Fruit fly (Drosophila melanogaster) whole organism, embryonic: ENCODE data around the gene scpr-B.

ENCODE experiments used
- ATbp ChIP-seq: fragments of 200-800 bp; sonication (Bioruptor generic); optimal IDR thresholded peaks from 2 replicates; lab custom pipeline; 2017; ENCODE audit warnings: missing biosample characterization, mild to moderate bottlenecking, missing genetic modification characterization, missing genetic modification reagents
- C15 ChIP-seq: fragments of 200-800 bp; sonication (Bioruptor generic); IDR thresholded peaks from 3 replicates; pipeline ENCODE4 v1.3.6; 2022; ENCODE audit warnings: missing biosample characterization, missing genetic modification characterization
- CG10267 ChIP-seq: fragments of 200-800 bp; sonication (Bioruptor generic); optimal IDR thresholded peaks from 2 replicates; lab custom pipeline; 2018; ENCODE audit warnings: missing biosample characterization, mild to moderate bottlenecking, missing genetic modification characterization, moderate library complexity
- CG12299 ChIP-seq: fragments of 200-800 bp; sonication (Bioruptor generic); optimal IDR thresholded peaks from 2 replicates; lab custom pipeline; 2018; ENCODE audit warnings: missing biosample characterization, mild to moderate bottlenecking, missing genetic modification characterization
- CG14014 ChIP-seq: fragments of 200-800 bp; sonication (Bioruptor generic); IDR thresholded peaks from 2 replicates; pipeline ENCODE4 v1.3.6; 2022; ENCODE audit warnings: missing biosample characterization, missing genetic modification characterization
- CG17829 ChIP-seq: fragments of 200-800 bp; optimal IDR thresholded peaks from 2 replicates; lab custom pipeline; 2019; ENCODE audit warnings: missing biosample characterization, mild to moderate bottlenecking, missing genetic modification characterization, moderate library complexity
- CG1792 ChIP-seq: fragments of 200-800 bp; sonication (Bioruptor generic); optimal IDR thresholded peaks from 2 replicates; lab custom pipeline; 2016; ENCODE audit warnings: missing biosample characterization, missing genetic modification characterization
- CG18599 ChIP-seq: fragments of 200-800 bp; sonication (Bioruptor generic); optimal IDR thresholded peaks from 3 replicates; lab custom pipeline; 2017; ENCODE audit warnings: missing biosample characterization, missing genetic modification characterization, mild to moderate bottlenecking, moderate library complexity, missing genetic modification reagents
- CG31224 ChIP-seq: fragments of 200-800 bp; sonication (Bioruptor generic); IDR thresholded peaks from 2 replicates; pipeline ENCODE4 v1.3.6; 2022; ENCODE audit warnings: missing biosample characterization, missing genetic modification characterization
- CG3163 ChIP-seq: fragments of 200-800 bp; sonication (Bioruptor generic); optimal IDR thresholded peaks from 3 replicates; lab custom pipeline; 2016; ENCODE audit warnings: missing biosample characterization, missing genetic modification characterization
- CG32767 ChIP-seq: fragments of 200-800 bp; sonication (Bioruptor generic); IDR thresholded peaks from 2 replicates; pipeline ENCODE4 v1.3.6; 2022; ENCODE audit warnings: missing biosample characterization, missing genetic modification characterization
- CG33557 ChIP-seq: fragments of 200-800 bp; sonication (Bioruptor generic); optimal IDR thresholded peaks from 2 replicates; lab custom pipeline; 2019; ENCODE audit warnings: missing biosample characterization, mild to moderate bottlenecking, missing genetic modification characterization, moderate library complexity
- CG4854 ChIP-seq: fragments of 200-800 bp; sonication (Bioruptor generic); optimal IDR thresholded peaks from 2 replicates; lab custom pipeline; 2016; ENCODE audit warnings: missing biosample characterization, missing genetic modification characterization, inconsistent platforms
- CG6272 ChIP-seq: fragments of 200-800 bp; sonication (Bioruptor generic); IDR thresholded peaks from 2 replicates; pipeline ENCODE4 v1.3.6; 2022; ENCODE audit warnings: missing biosample characterization, missing genetic modification characterization
- CG6683 ChIP-seq: fragments of 200-800 bp; sonication (Bioruptor generic); optimal IDR thresholded peaks from 2 replicates; lab custom pipeline; 2017; ENCODE audit warnings: missing biosample characterization, mild to moderate bottlenecking, missing genetic modification characterization, missing genetic modification reagents
- CG8359 ChIP-seq: fragments of 200-800 bp; sonication (Bioruptor generic); optimal IDR thresholded peaks from 2 replicates; lab custom pipeline; 2017; ENCODE audit warnings: missing biosample characterization, mild to moderate bottlenecking, missing genetic modification characterization, borderline replicate concordance
- CG8478 ChIP-seq: fragments of >200 bp; optimal IDR thresholded peaks from 2 replicates; lab custom pipeline; 2018
- CG9609 ChIP-seq: fragments of 200-800 bp; sonication (Bioruptor generic); optimal IDR thresholded peaks from 3 replicates; lab custom pipeline; 2016; ENCODE audit warnings: missing biosample characterization, missing genetic modification characterization
- CG9876 ChIP-seq: fragments of 200-800 bp; sonication (Bioruptor generic); optimal IDR thresholded peaks from 2 replicates; lab custom pipeline; 2016; ENCODE audit warnings: missing biosample characterization, missing genetic modification characterization
- CrebB ChIP-seq: fragments of 200-800 bp; sonication (Bioruptor generic); optimal IDR thresholded peaks from 3 replicates; lab custom pipeline; 2018; ENCODE audit warnings: missing biosample characterization, mild to moderate bottlenecking, missing genetic modification characterization
- D19A ChIP-seq: fragments of 200-800 bp; optimal IDR thresholded peaks from 3 replicates; lab custom pipeline; 2019; ENCODE audit warnings: missing biosample characterization, mild to moderate bottlenecking, missing genetic modification characterization, moderate library complexity
- Dfd ChIP-seq, 2 experiments: fragments of >200 bp; optimal IDR thresholded peaks; 2 replicates each; lab custom pipeline; 2017; ENCODE audit warnings: missing biosample characterization in 2 of 2, missing genetic modification characterization in 2 of 2
- GATAe ChIP-seq: fragments of 200-800 bp; sonication (Bioruptor generic); conservative IDR thresholded peaks from 2 replicates; pipeline ENCODE4 v1.3.6; 2022; ENCODE audit warnings: missing biosample characterization, missing genetic modification characterization
- HLHmδ ChIP-seq: fragments of 200-800 bp; sonication (Bioruptor generic); optimal IDR thresholded peaks from 2 replicates; lab custom pipeline; 2018; ENCODE audit warnings: missing biosample characterization, mild to moderate bottlenecking, missing genetic modification characterization, moderate library complexity
- Hmx ChIP-seq: fragments of 200-800 bp; sonication (Bioruptor generic); optimal IDR thresholded peaks from 2 replicates; lab custom pipeline; 2016; ENCODE audit warnings: missing biosample characterization, missing genetic modification characterization
- Hr3 ChIP-seq: fragments of 200-800 bp; sonication (Bioruptor generic); optimal IDR thresholded peaks from 3 replicates; lab custom pipeline; 2016; ENCODE audit warnings: missing biosample characterization, missing genetic modification characterization
- Lhr ChIP-seq: fragments of 200-800 bp; sonication (Bioruptor generic); optimal IDR thresholded peaks from 3 replicates; lab custom pipeline; 2017; ENCODE audit warnings: mild to moderate bottlenecking, missing biosample characterization, missing genetic modification reagents, missing genetic modification characterization
- Max ChIP-seq: fragments of 200-800 bp; sonication (Bioruptor generic); optimal IDR thresholded peaks from 2 replicates; lab custom pipeline; 2016; ENCODE audit warnings: missing biosample characterization, mild to moderate bottlenecking, missing genetic modification characterization
- NC2α ChIP-seq: fragments of 200-800 bp; sonication (Bioruptor generic); optimal IDR thresholded peaks from 2 replicates; lab custom pipeline; 2016; ENCODE audit warnings: missing biosample characterization, missing genetic modification characterization
- NK7.1 ChIP-seq: fragments of 200-800 bp; sonication (Bioruptor generic); optimal IDR thresholded peaks from 3 replicates; lab custom pipeline; 2016; ENCODE audit warnings: missing biosample characterization, missing genetic modification characterization
- Oli ChIP-seq: fragments of 200-800 bp; sonication (Bioruptor generic); optimal IDR thresholded peaks from 2 replicates; lab custom pipeline; 2018; ENCODE audit warnings: missing biosample characterization, mild to moderate bottlenecking, missing genetic modification characterization, moderate library complexity
- Pdp1 ChIP-seq, 2 experiments: fragments of 200-800 bp; sonication (Bioruptor generic); optimal IDR thresholded peaks; 3 replicates each; lab custom pipeline; 2016; ENCODE audit warnings: missing biosample characterization in 2 of 2, missing genetic modification characterization in 2 of 2, mild to moderate bottlenecking in 1 of 2, moderate library complexity in 1 of 2
- Sox102F ChIP-seq: fragments of 200-800 bp; sonication (Bioruptor generic); optimal IDR thresholded peaks from 2 replicates; lab custom pipeline; 2018; ENCODE audit warnings: missing biosample characterization, mild to moderate bottlenecking, missing genetic modification characterization, moderate library complexity
- aop ChIP-seq: fragments of 200-800 bp; sonication (Bioruptor generic); IDR thresholded peaks from 2 replicates; pipeline ENCODE4 v1.3.6; 2022; ENCODE audit warnings: missing biosample characterization, missing genetic modification characterization
- ase ChIP-seq: fragments of 200-800 bp; sonication (Bioruptor generic); IDR thresholded peaks from 3 replicates; pipeline ENCODE4 v1.3.6; 2022; ENCODE audit warnings: missing biosample characterization, missing genetic modification characterization
- bbx ChIP-seq: fragments of 200-800 bp; sonication (Bioruptor generic); IDR thresholded peaks from 2 replicates; pipeline ENCODE4 v1.3.6; 2022; ENCODE audit warnings: missing biosample characterization, missing genetic modification characterization; ENCODE audit not compliant: partially characterized antibody
- crp ChIP-seq, 2 experiments: fragments of 200-800 bp; sonication (Bioruptor generic); optimal IDR thresholded peaks; 2 replicates in 1 of 2; 3 replicates in 1 of 2; lab custom pipeline; 2017; ENCODE audit warnings: missing biosample characterization in 2 of 2, missing genetic modification characterization in 2 of 2, mild to moderate bottlenecking in 1 of 2, moderate library complexity in 1 of 2
- dmrt99B ChIP-seq: fragments of 200-800 bp; sonication (Bioruptor generic); optimal IDR thresholded peaks from 2 replicates; lab custom pipeline; 2018; ENCODE audit warnings: missing biosample characterization, mild to moderate bottlenecking, missing genetic modification characterization, moderate library complexity
- dysf ChIP-seq: fragments of 200-800 bp; sonication (Bioruptor generic); IDR thresholded peaks from 3 replicates; pipeline ENCODE4 v1.3.6; 2022; ENCODE audit warnings: missing biosample characterization, missing genetic modification characterization
- grau ChIP-seq: fragments of 200-800 bp; optimal IDR thresholded peaks from 3 replicates; lab custom pipeline; 2019; ENCODE audit warnings: missing biosample characterization, mild to moderate bottlenecking, missing genetic modification characterization, moderate library complexity
- gsb ChIP-seq: fragments of 200-800 bp; sonication (Bioruptor generic); IDR thresholded peaks from 2 replicates; pipeline ENCODE4 v1.3.6; 2022; ENCODE audit warnings: missing biosample characterization, missing genetic modification characterization
- hth ChIP-seq: fragments of >200 bp; optimal IDR thresholded peaks from 2 replicates; lab custom pipeline; 2017; ENCODE audit warnings: inconsistent platforms
- jing ChIP-seq: fragments of 200-800 bp; sonication (Bioruptor generic); optimal IDR thresholded peaks from 2 replicates; lab custom pipeline; 2018; ENCODE audit warnings: missing biosample characterization, mild to moderate bottlenecking, missing genetic modification characterization
- lmd ChIP-seq: fragments of 200-800 bp; sonication (Bioruptor generic); IDR thresholded peaks from 2 replicates; pipeline ENCODE4 v1.3.6; 2022; ENCODE audit warnings: missing biosample characterization, missing genetic modification characterization
- pan ChIP-seq, 4 experiments: fragments of >200 bp in 3 of 4; fragments of 200-800 bp in 1 of 4; sonication (Bioruptor generic) in 1 of 4; optimal IDR thresholded peaks in 3 of 4; IDR thresholded peaks in 1 of 4; 2 replicates each; pipeline versions ENCODE4 v1.3.6 to Lab custom; 2017 to 2022; ENCODE audit warnings: missing biosample characterization in 2 of 4, missing genetic modification characterization in 2 of 4, mixed read lengths in 1 of 4
- stwl ChIP-seq: fragments of 200-800 bp; sonication (Bioruptor generic); optimal IDR thresholded peaks from 3 replicates; lab custom pipeline; 2018; ENCODE audit warnings: missing biosample characterization, mild to moderate bottlenecking, missing genetic modification characterization, moderate library complexity
- twi ChIP-seq: fragments of 200-800 bp; optimal IDR thresholded peaks from 2 replicates; lab custom pipeline; 2019; ENCODE audit warnings: missing biosample characterization, mild to moderate bottlenecking, missing genetic modification characterization, moderate library complexity
- z ChIP-seq: fragments of 200-800 bp; sonication (Bioruptor generic); IDR thresholded peaks from 3 replicates; pipeline ENCODE4 v1.3.6; 2022; ENCODE audit warnings: missing biosample characterization, missing genetic modification characterization

scpr-B gene

DNA sequence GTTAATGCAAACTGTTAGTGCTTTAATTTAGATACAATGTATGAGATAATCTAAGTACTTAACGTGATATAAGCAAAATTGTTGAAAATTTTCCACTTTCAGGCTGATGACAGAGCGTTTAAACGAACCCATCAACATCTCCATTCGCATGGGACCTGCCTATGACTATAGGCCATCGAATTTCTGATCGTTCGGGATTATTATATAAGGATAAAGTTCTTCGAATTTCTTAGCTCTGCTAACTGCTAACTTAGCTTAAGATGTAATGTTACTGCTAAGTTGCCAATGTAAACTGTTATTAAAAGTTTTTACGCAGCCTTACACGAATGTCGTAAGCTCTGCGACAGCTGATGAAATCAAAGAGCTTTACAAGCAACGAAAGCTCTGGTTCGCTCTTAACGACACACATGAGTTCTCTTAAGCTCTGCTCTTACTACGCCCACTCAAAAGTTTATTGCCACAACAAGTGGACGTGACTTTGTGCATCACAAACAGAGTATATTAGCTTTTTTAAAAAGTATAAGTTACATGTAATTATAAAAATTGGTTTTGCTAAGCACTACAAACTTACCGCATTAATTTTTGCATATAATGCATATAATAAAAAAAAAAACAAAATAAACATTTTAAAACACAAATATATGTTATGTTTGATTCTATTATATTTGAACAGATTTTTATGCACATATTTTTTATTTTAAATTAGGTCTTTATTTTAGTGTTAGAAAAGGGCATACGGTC is 44.0 kb downstream of the scpr-B start (continued):
- TF ChIP-seq ATbp (GFP tag; lab: Kevin White, UChicago): peak; percentile 97
- peak; percentile 83 to 96 for TF ChIP-seq Pdp1 (GFP tag; optimal IDR thresholded peaks at IDR 0.05; lab: Kevin White, UChicago)
- TF ChIP-seq CG33557: peak; percentile 90
- TF ChIP-seq D19A (tag; lab: Kevin White, UChicago): peak; percentile 99
- TF ChIP-seq jing (GFP tag; lab: Kevin White, UChicago): peak; percentile 91
- TF ChIP-seq Hr3 (GFP tag; lab: Kevin White, UChicago): peak; percentile 99
- TF ChIP-seq NC2α (GFP tag; lab: Kevin White, UChicago): peak; percentile 77
- peak; percentile 100 for TF ChIP-seq dmrt99B (tag; lab: Kevin White, UChicago)
- TF ChIP-seq CG10267 (tag; lab: Kevin White, UChicago): peak; percentile 96
- TF ChIP-seq HLHmδ (GFP tag; lab: Kevin White, UChicago): no peak
- TF ChIP-seq aop: no peak
- TF ChIP-seq CG18599: peak; percentile 99
- 0 out of 3 replicates have a peak, but pooled peaks have one; percentile 35 for TF ChIP-seq z (GFP tag; lab: Robert Waterston, UW)
- peak; percentile 99 for TF ChIP-seq lmd (GFP tag; lab: Robert Waterston, UW)
- peak; percentile 96 for TF ChIP-seq C15 (GFP tag; lab: Robert Waterston, UW)
- peak; percentile 96 for TF ChIP-seq gsb (GFP tag; lab: Robert Waterston, UW)
- peak in 1 of 2 experiments; percentile 95 for TF ChIP-seq Dfd (GFP tag; optimal IDR thresholded peaks at IDR 0.05; lab: Kevin White, UChicago)
- peak; percentile 97 for TF ChIP-seq CG12299 (tag; lab: Kevin White, UChicago)
- TF ChIP-seq CG1792 (GFP tag; lab: Kevin White, UChicago): peak; percentile 88
- TF ChIP-seq Hmx: peak; percentile 82
- no peak for TF ChIP-seq hth (lab: Kevin White, UChicago)
- TF ChIP-seq CG8478 (lab: Kevin White, UChicago): no peak
- TF ChIP-seq bbx (GFP tag; lab: Robert Waterston, UW): no peak; the same call in 1 of the 2 replicates
- TF ChIP-seq Lhr: peak; percentile 93
- TF ChIP-seq CG3163 (GFP tag; lab: Kevin White, UChicago): peak; percentile 97
- TF ChIP-seq CG17829 (tag; lab: Kevin White, UChicago): peak; percentile 96
- peak; percentile 88 for TF ChIP-seq twi (tag; lab: Kevin White, UChicago)
- no peak for TF ChIP-seq stwl
- TF ChIP-seq Max (GFP tag; lab: Kevin White, UChicago): peak; percentile 97
- TF ChIP-seq NK7.1 (GFP tag; lab: Kevin White, UChicago): no peak
- TF ChIP-seq CG9876 (GFP tag; lab: Kevin White, UChicago): peak; percentile 64
- peak in 1 of 2 experiments; percentile 74 for TF ChIP-seq crp (GFP tag; optimal IDR thresholded peaks at IDR 0.05; lab: Kevin White, UChicago)
- TF ChIP-seq Oli (tag; lab: Kevin White, UChicago): peak; percentile 99
- peak; percentile 95 for TF ChIP-seq CrebB (tag; lab: Kevin White, UChicago)
- no peak for TF ChIP-seq pan (optimal IDR thresholded peaks at IDR 0.05; lab: Kevin White, UChicago)
- peak in 1 of 2 experiments; percentile 99 for TF ChIP-seq pan (GFP tag; optimal IDR thresholded peaks at IDR 0.05 in 1 of 2, IDR thresholded peaks at IDR 0.05 in 1 of 2)
- peak; percentile 96 for TF ChIP-seq CG6272 (GFP tag; lab: Robert Waterston, UW)
- TF ChIP-seq CG4854 (GFP tag; lab: Kevin White, UChicago): peak; percentile 85
- TF ChIP-seq CG9609 (GFP tag; lab: Kevin White, UChicago): peak; percentile 88
- TF ChIP-seq Sox102F (GFP tag; lab: Kevin White, UChicago): peak; percentile 99
- TF ChIP-seq CG31224 (GFP tag; lab: Robert Waterston, UW): peak; percentile 96
- peak; percentile 99 for TF ChIP-seq dysf (GFP tag; lab: Robert Waterston, UW)
- peak; percentile 97 for TF ChIP-seq ase (GFP tag; lab: Robert Waterston, UW)
- peak; percentile 93 for TF ChIP-seq CG8359 (GFP tag; lab: Kevin White, UChicago)
- TF ChIP-seq CG6683 (GFP tag; lab: Kevin White, UChicago): peak; percentile 98
- TF ChIP-seq CG32767 (GFP tag; lab: Robert Waterston, UW): peak; percentile 99
- TF ChIP-seq CG14014 (GFP tag; lab: Robert Waterston, UW): peak; percentile 98
- peak; percentile 95 for TF ChIP-seq grau
- TF ChIP-seq GATAe (GFP tag; lab: Robert Waterston, UW): peak; percentile 98
